Worm (Caenorhabditis elegans) whole organism, late embryonic: ENCODE data around the gene cpr-9.

ENCODE experiments used
- ceh-19 ChIP-seq: fragments of 200-800 bp; sonication (Bioruptor generic); optimal IDR thresholded peaks from 2 replicates; lab custom pipeline; 2018; ENCODE audit warnings: mild to moderate bottlenecking, missing genetic modification characterization, missing compliant biosample characterization
- dmd-4 ChIP-seq: sonication (generic microtip); optimal IDR thresholded peaks from 2 replicates; lab custom pipeline; 2016; ENCODE audit warnings: borderline replicate concordance, missing genetic modification characterization, missing compliant biosample characterization
- fkh-10 ChIP-seq: fragments of 150-350 bp; optimal IDR thresholded peaks from 2 replicates; lab custom pipeline; 2014; ENCODE audit warnings: missing biosample characterization, missing genetic modification reagents, missing genetic modification characterization
- lim-6 ChIP-seq: sonication (generic microtip); optimal IDR thresholded peaks from 2 replicates; lab custom pipeline; 2016; ENCODE audit warnings: missing genetic modification characterization, missing compliant biosample characterization
- mec-3 ChIP-seq: sonication (generic microtip); optimal IDR thresholded peaks from 2 replicates; lab custom pipeline; 2016; ENCODE audit warnings: borderline replicate concordance, missing genetic modification characterization, missing compliant biosample characterization
- rnt-1 ChIP-seq: sonication (generic microtip); optimal IDR thresholded peaks from 2 replicates; lab custom pipeline; 2016; ENCODE audit warnings: missing genetic modification characterization, missing compliant biosample characterization
- ttx-3 ChIP-seq: sonication (generic microtip); optimal IDR thresholded peaks from 2 replicates; lab custom pipeline; 2016; ENCODE audit warnings: missing genetic modification reagents, missing genetic modification characterization, missing compliant biosample characterization
- unc-55 ChIP-seq: sonication (generic microtip); optimal IDR thresholded peaks from 2 replicates; lab custom pipeline; 2017; ENCODE audit warnings: missing biosample characterization, missing genetic modification reagents, missing genetic modification characterization

- no peak for TF ChIP-seq dmd-4 (tag; lab: Kevin White, UChicago)
- TF ChIP-seq unc-55, result no peak
- no peak for TF ChIP-seq mec-3 (tag; lab: Kevin White, UChicago)
- no peak for TF ChIP-seq ttx-3 (tag; lab: Kevin White, UChicago)
- TF ChIP-seq rnt-1 (tag; lab: Kevin White, UChicago), result no peak
- TF ChIP-seq lim-6 (tag; lab: Kevin White, UChicago), result no peak
- TF ChIP-seq ceh-19 (GFP tag; lab: Kevin White, UChicago), result no peak
- TF ChIP-seq fkh-10, result no peak
Observed at ce11 chrV:11985384-11985783, 17.5 kb upstream of the cpr-9 start, which contains the start of gene mans-2.
